Worm (Caenorhabditis elegans): ENCODE measurements around the gene kdin-1.

The kdin-1 gene

ce11 chrIV:11027560-11027959, 10.9 kb upstream of the kdin-1 start (continued):
- no peak for TF ChIP-seq zim-3 (tag; optimal IDR thresholded peaks at IDR 0.05)
- TF ChIP-seq zfh-2 (GFP tag; conservative IDR thresholded peaks at IDR 0.05) = no peak
- TF ChIP-seq mel-28 (tag; optimal IDR thresholded peaks at IDR 0.05; ENCODE audit: borderline replicate concordance) = no peak
- no peak for TF ChIP-seq hlh-26 (GFP tag; conservative IDR thresholded peaks at IDR 0.05)
- no peak for TF ChIP-seq F39B2.1 (GFP tag; IDR thresholded peaks at IDR 0.05)
- no peak for TF ChIP-seq snpc-1.3 (tag; optimal IDR thresholded peaks at IDR 0.05; ENCODE audit: insufficient read depth)
- no peak for TF ChIP-seq akir-1 (GFP tag; optimal IDR thresholded peaks at IDR 0.05)
- no peak for TF ChIP-seq T26A5.8 (tag; optimal IDR thresholded peaks at IDR 0.05)
- TF ChIP-seq ama-1 (optimal IDR thresholded peaks at IDR 0.05) = peak; percentile 45
- TF ChIP-seq ama-1 (GFP tag; optimal IDR thresholded peaks at IDR 0.05) = no peak
- TF ChIP-seq Y53G8AR.9 (GFP tag; conservative IDR thresholded peaks at IDR 0.05) = 0 out of 2 replicates have a peak, but pooled peaks have one; percentile 21
- peak; percentile 90 for TF ChIP-seq hsf-1 (GFP tag; IDR thresholded peaks at IDR 0.05)
- TF ChIP-seq sptf-2 (GFP tag; optimal IDR thresholded peaks at IDR 0.05) = no peak
- no peak for TF ChIP-seq hlh-12 (tag; optimal IDR thresholded peaks at IDR 0.05)
- no peak for TF ChIP-seq ztf-25 (GFP tag; IDR thresholded peaks at IDR 0.05)
- TF ChIP-seq tbp1 (GFP tag; optimal IDR thresholded peaks at IDR 0.05) = peak; percentile 49
- TF ChIP-seq F52B5.7 (tag; optimal IDR thresholded peaks at IDR 0.05) = no peak
- TF ChIP-seq snpc-4 (GFP tag; optimal IDR thresholded peaks at IDR 0.05) = no peak
- TF ChIP-seq snpc-4 (tag; optimal IDR thresholded peaks at IDR 0.05) = peak in 3 of 4 experiments; percentile 7 to 44 (median 33)
- peak; percentile 68 for TF ChIP-seq K12H6.12 (tag; optimal IDR thresholded peaks at IDR 0.05)
- no peak for TF ChIP-seq madf-3 (GFP tag; IDR thresholded peaks at IDR 0.05)
- no peak for TF ChIP-seq F23B12.7 (tag; optimal IDR thresholded peaks at IDR 0.05; ENCODE audit: insufficient read depth)
- TF ChIP-seq lir-1 (GFP tag; conservative IDR thresholded peaks at IDR 0.05) = no peak
- TF ChIP-seq mcd-1 (GFP tag; IDR thresholded peaks at IDR 0.05) = peak; percentile 46; the same call in 1 of the 2 replicates
- no peak for TF ChIP-seq athp-1 (tag; optimal IDR thresholded peaks at IDR 0.05)
- TF ChIP-seq Y95B8A.8 (GFP tag; IDR thresholded peaks at IDR 0.05) = no peak
- TF ChIP-seq ztf-28 (GFP tag; IDR thresholded peaks at IDR 0.05) = no peak
- TF ChIP-seq unc-62 (GFP tag; optimal IDR thresholded peaks at IDR 0.05) = peak; percentile 30
- no peak for TF ChIP-seq tbx-9 (tag; optimal IDR thresholded peaks at IDR 0.05; ENCODE audit: borderline replicate concordance)
- no peak for TF ChIP-seq snpc-3.4 (tag; optimal IDR thresholded peaks at IDR 0.05)
- TF ChIP-seq ceh-79 (tag; optimal IDR thresholded peaks at IDR 0.05) = no peak
- TF ChIP-seq xnd-1 (tag; optimal IDR thresholded peaks at IDR 0.05) = no peak
- no peak for TF ChIP-seq egrh-3 (GFP tag; IDR thresholded peaks at IDR 0.05)
- TF ChIP-seq efl-1 (GFP tag; optimal IDR thresholded peaks at IDR 0.05) = no peak
- no peak for TF ChIP-seq ztf-26 (tag; optimal IDR thresholded peaks at IDR 0.05)
- TF ChIP-seq lin-26 (GFP tag; IDR thresholded peaks at IDR 0.05) = no peak
- no peak for TF ChIP-seq Y79H2A.3 (GFP tag; conservative IDR thresholded peaks at IDR 0.05)
- TF ChIP-seq ceh-91 (GFP tag; IDR thresholded peaks at IDR 0.05) = no peak
- peak; percentile 53 for TF ChIP-seq atf-7 (tag; optimal IDR thresholded peaks at IDR 0.05)
- 0 out of 2 replicates have a peak, but pooled peaks have one; percentile 28 for TF ChIP-seq Y56A3A.18 (GFP tag; IDR thresholded peaks at IDR 0.05)
- no peak for TF ChIP-seq ztf-3 (GFP tag; optimal IDR thresholded peaks at IDR 0.05)
- peak; percentile 88 for TF ChIP-seq nhr-80 (tag; optimal IDR thresholded peaks at IDR 0.05)
- peak; percentile 31 for TF ChIP-seq lin-54 (GFP tag; optimal IDR thresholded peaks at IDR 0.05)
- no peak for TF ChIP-seq F49E8.2 (tag; optimal IDR thresholded peaks at IDR 0.05; ENCODE audit: insufficient read depth)
- peak; percentile 65 for TF ChIP-seq lin-40 (tag; optimal IDR thresholded peaks at IDR 0.05)
- no peak for TF ChIP-seq F22D6.2 (tag; optimal IDR thresholded peaks at IDR 0.05)
- TF ChIP-seq B0336.3 (GFP tag; IDR thresholded peaks at IDR 0.05) = 0 out of 2 replicates have a peak, but pooled peaks have one; percentile 30
- peak; percentile 42 for TF ChIP-seq tlf-1 (GFP tag; optimal IDR thresholded peaks at IDR 0.05)
- no peak for TF ChIP-seq ceh-58 (GFP tag; IDR thresholded peaks at IDR 0.05)
- no peak for TF ChIP-seq F37B4.10 (GFP tag; IDR thresholded peaks at IDR 0.05)
